Worm (Caenorhabditis elegans): ENCODE data around the gene cec-4.
A peak's percentile ranks its signal among the peaks of the same experiment; 100 is the strongest.

ce11 chrIV:7549844-7550243 is 25.7 kb upstream of the cec-4 start:
- TF ChIP-seq dox-1 (GFP tag; IDR thresholded peaks at IDR 0.05) (peak; percentile 66), sptf-2 (GFP tag; optimal IDR thresholded peaks at IDR 0.05) (no peak), lin-40 (tag; optimal IDR thresholded peaks at IDR 0.05) (no peak), let-526 (GFP tag; IDR thresholded peaks at IDR 0.05) (peak; percentile 64; the same call in 1 of the 2 replicates), nfyb-1 (GFP tag; IDR thresholded peaks at IDR 0.05) (0 out of 2 replicates have a peak, but pooled peaks have one; percentile 25), Y67H2A.10 (GFP tag; conservative IDR thresholded peaks at IDR 0.05) (no peak), dpl-1 (GFP tag; optimal IDR thresholded peaks at IDR 0.05) (no peak), lir-1 (GFP tag; conservative IDR thresholded peaks at IDR 0.05) (no peak)
